Worm (Caenorhabditis elegans): Measurements from ENCODE around the gene Y58A7A.5.

Gene Y58A7A.5

DNA sequence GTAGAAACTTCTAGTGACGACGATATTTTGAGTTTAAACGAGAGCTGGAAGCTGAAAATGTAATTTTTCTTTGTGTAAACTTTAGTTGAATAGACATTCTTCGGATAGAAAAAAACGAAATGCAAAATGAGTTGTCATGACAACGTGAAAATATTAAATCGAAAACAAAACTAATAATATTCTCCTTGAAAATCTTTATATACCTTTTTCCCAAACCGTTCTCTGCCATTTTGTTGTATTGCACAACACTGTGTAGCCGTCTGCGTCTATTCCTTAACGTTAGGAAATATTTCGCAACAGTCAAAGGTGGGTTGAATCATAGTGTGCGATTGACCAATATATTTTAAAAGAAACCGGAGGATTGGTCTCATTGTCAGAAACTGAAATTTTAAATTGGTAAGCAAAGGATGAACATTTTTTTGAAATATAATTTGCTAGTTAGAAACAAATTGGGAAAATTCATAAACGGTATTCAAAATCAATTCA, 5.9 kb downstream of the Y58A7A.5 start, which contains the start of gene Y58A7A.3 (continued):
- TF ChIP-seq spr-1 (tag; optimal IDR thresholded peaks at IDR 0.05) (no peak), mxl-3 (GFP tag; optimal IDR thresholded peaks at IDR 0.05) (peak; percentile 32), egl-43 (GFP tag; IDR thresholded peaks at IDR 0.05) (no peak), T20F7.1 (GFP tag; optimal IDR thresholded peaks at IDR 0.05) (peak; percentile 61), nhr-6 (tag; optimal IDR thresholded peaks at IDR 0.05) (peak; percentile 19), ceh-32 (tag; optimal IDR thresholded peaks at IDR 0.05; ENCODE audit: poor library complexity) (no peak), ceh-28 (tag; optimal IDR thresholded peaks at IDR 0.05) (no peak), ceh-20 (GFP tag; IDR thresholded peaks at IDR 0.05) (no peak), hlh-11 (tag; optimal IDR thresholded peaks at IDR 0.05) (peak; percentile 56), lin-38 (GFP tag; IDR thresholded peaks at IDR 0.05) (no peak), nhr-237 (tag; optimal IDR thresholded peaks at IDR 0.05) (no peak), ces-1 (GFP tag; optimal IDR thresholded peaks at IDR 0.05) (no peak), aha-1 (tag) (peak; percentile 66), nhr-28 (tag; optimal IDR thresholded peaks at IDR 0.05) (peak; percentile 93), hif-1 (tag; optimal IDR thresholded peaks at IDR 0.05) (peak in 1 of 2 experiments; percentile 54), madf-9 (GFP tag; conservative IDR thresholded peaks at IDR 0.05) (no peak), set-16 (GFP tag; IDR thresholded peaks at IDR 0.05) (no peak), nhr-77 (tag; optimal IDR thresholded peaks at IDR 0.05) (peak; percentile 30), madf-5 (GFP tag; IDR thresholded peaks at IDR 0.05) (no peak), F44E2.7 (GFP tag; IDR thresholded peaks at IDR 0.05) (no peak), nhr-41 (GFP tag; IDR thresholded peaks at IDR 0.05) (no peak), ztf-7 (tag; optimal IDR thresholded peaks at IDR 0.05) (peak; percentile 98), dpl-1 (GFP tag; optimal IDR thresholded peaks at IDR 0.05) (peak; percentile 20), dve-1 (tag; optimal IDR thresholded peaks at IDR 0.05; ENCODE audit: insufficient read depth) (peak; percentile 57), lin-29 (GFP tag; IDR thresholded peaks at IDR 0.05) (no peak)

- no peak for TF ChIP-seq nhr-28 (tag; optimal IDR thresholded peaks at IDR 0.05)
- TF ChIP-seq tag-97 (GFP tag; IDR thresholded peaks at IDR 0.05): no peak
These were observed 14.7 kb downstream of the Y58A7A.5 start, which contains the start of gene Y58A7A.2 for ce11 chrV:5072082-5072481. Gene Y58A7A.2, minus strand, starts transcription at chrV:5072182.

DNA sequence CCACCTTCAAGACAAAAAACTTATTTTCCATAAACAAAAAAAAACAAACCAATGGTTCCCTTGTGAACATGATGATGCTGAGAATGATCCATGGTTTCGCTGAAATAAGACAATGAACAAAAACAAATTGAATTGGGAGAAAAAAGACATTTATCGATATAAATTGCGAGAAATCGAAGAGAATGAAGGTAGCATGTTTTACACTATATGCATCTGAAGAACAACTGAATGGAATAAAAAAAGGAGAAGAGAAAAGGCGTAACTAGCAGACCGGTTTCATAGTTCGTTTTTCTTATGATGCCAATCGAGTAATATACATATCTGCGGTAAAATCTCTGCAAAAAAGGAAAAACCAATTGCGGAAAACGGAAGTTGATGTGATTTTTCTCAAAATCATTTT, 17.3 kb downstream of the Y58A7A.5 start, which contains the start of gene Y58A7A.1:
Gene Y58A7A.1 (minus strand): TSS at position 101 of the 400 bp plus-strand sequence.
- TF ChIP-seq snpc-4 (tag; optimal IDR thresholded peaks at IDR 0.05) (no peak), hif-1 (tag; optimal IDR thresholded peaks at IDR 0.05) (no peak), R02D3.7 (tag; optimal IDR thresholded peaks at IDR 0.05) (no peak), saeg-2 (GFP tag; IDR thresholded peaks at IDR 0.05) (no peak), ceh-28 (tag; optimal IDR thresholded peaks at IDR 0.05) (no peak), Y75B8A.6 (GFP tag; IDR thresholded peaks at IDR 0.05) (no peak)

ce11 chrV:5067390-5067789, 19.4 kb downstream of the Y58A7A.5 start:
- TF ChIP-seq unc-130 (GFP tag; optimal IDR thresholded peaks at IDR 0.05) (no peak), zip-11 (GFP tag; IDR thresholded peaks at IDR 0.05) (no peak), daf-19 (GFP tag; conservative IDR thresholded peaks at IDR 0.05) (no peak), Y48G9A.11 (GFP tag; IDR thresholded peaks at IDR 0.05) (no peak), ceh-82 (tag; optimal IDR thresholded peaks at IDR 0.05) (no peak), dmd-9 (GFP tag; IDR thresholded peaks at IDR 0.05) (no peak), madf-5 (GFP tag; IDR thresholded peaks at IDR 0.05) (no peak), nhr-28 (tag; optimal IDR thresholded peaks at IDR 0.05) (peak; percentile 84), dve-1 (tag; optimal IDR thresholded peaks at IDR 0.05; ENCODE audit: insufficient read depth) (peak; percentile 70), php-3 (GFP tag; IDR thresholded peaks at IDR 0.05) (peak; percentile 57; the same call in 1 of the 2 replicates), pqm-1 (tag; optimal IDR thresholded peaks at IDR 0.05) (peak; percentile 89), arid-1 (GFP tag; conservative IDR thresholded peaks at IDR 0.05) (no peak), snpc-1.2 (GFP tag; IDR thresholded peaks at IDR 0.05) (no peak), dmd-8 (GFP tag; IDR thresholded peaks at IDR 0.05) (no peak), dmd-6 (GFP tag; IDR thresholded peaks at IDR 0.05) (peak; percentile 57), nhr-48 (tag; optimal IDR thresholded peaks at IDR 0.05) (no peak), ZK337.2 (GFP tag; IDR thresholded peaks at IDR 0.05) (no peak), hlh-11 (tag; optimal IDR thresholded peaks at IDR 0.05) (peak; percentile 43), daf-16 (GFP tag; optimal IDR thresholded peaks at IDR 0.05) (no peak), daf-16 (tag; optimal IDR thresholded peaks at IDR 0.05) (peak; percentile 72), zfp-3 (GFP tag; conservative IDR thresholded peaks at IDR 0.05) (no peak), snpc-4 (tag; optimal IDR thresholded peaks at IDR 0.05) (no peak), nhr-77 (tag; optimal IDR thresholded peaks at IDR 0.05) (peak; percentile 47)
